Fruit fly (Drosophila melanogaster) whole organism, embryonic: ENCODE data around the gene obst-F.

Experiments
- CG1024 ChIP-seq: fragments of 200-800 bp; sonication (Bioruptor generic); IDR thresholded peaks from 2 replicates; pipeline ENCODE4 v1.3.6; 2022; ENCODE audit warnings: missing biosample characterization, missing genetic modification characterization
- CG12299 ChIP-seq: fragments of 200-800 bp; sonication (Bioruptor generic); optimal IDR thresholded peaks from 2 replicates; lab custom pipeline; 2018; ENCODE audit warnings: missing biosample characterization, mild to moderate bottlenecking, missing genetic modification characterization
- CG15011 ChIP-seq: fragments of 200-800 bp; sonication (Bioruptor generic); optimal IDR thresholded peaks from 3 replicates; lab custom pipeline; 2018; ENCODE audit warnings: missing biosample characterization, mild to moderate bottlenecking, missing genetic modification characterization
- Hand ChIP-seq: fragments of 200-800 bp; sonication (Bioruptor generic); optimal IDR thresholded peaks from 2 replicates; lab custom pipeline; 2017; ENCODE audit warnings: mild to moderate bottlenecking, missing biosample characterization, missing genetic modification reagents, missing genetic modification characterization
- aop ChIP-seq: fragments of 200-800 bp; sonication (Bioruptor generic); IDR thresholded peaks from 2 replicates; pipeline ENCODE4 v1.3.6; 2022; ENCODE audit warnings: missing biosample characterization, missing genetic modification characterization
- chm ChIP-seq: fragments of 200-800 bp; sonication (Bioruptor generic); IDR thresholded peaks from 2 replicates; pipeline ENCODE4 v1.3.6; 2022; ENCODE audit warnings: missing biosample characterization, missing genetic modification characterization
- crc ChIP-seq: fragments of 200-800 bp; sonication (Bioruptor generic); optimal IDR thresholded peaks from 2 replicates; lab custom pipeline; 2016; ENCODE audit warnings: missing biosample characterization, missing genetic modification characterization
- luna ChIP-seq: fragments of 200-800 bp; sonication (Bioruptor generic); optimal IDR thresholded peaks from 2 replicates; lab custom pipeline; 2016; ENCODE audit warnings: missing biosample characterization, missing genetic modification characterization
- tio ChIP-seq: fragments of 200-800 bp; sonication (Bioruptor generic); optimal IDR thresholded peaks from 2 replicates; lab custom pipeline; 2017; ENCODE audit warnings: missing biosample characterization, missing genetic modification characterization, inconsistent platforms
- unc-4 ChIP-seq: fragments of 200-800 bp; sonication (Bioruptor generic); IDR thresholded peaks from 2 replicates; pipeline ENCODE4 v1.3.6; 2022; ENCODE audit warnings: missing biosample characterization, missing genetic modification characterization; ENCODE audit not compliant: partially characterized antibody

- no peak for TF ChIP-seq unc-4
- TF ChIP-seq CG12299 (tag; lab: Kevin White, UChicago) = no peak
- no peak for TF ChIP-seq CG1024 (GFP tag; lab: Robert Waterston, UW)
- TF ChIP-seq chm (GFP tag; lab: Robert Waterston, UW) = no peak
- TF ChIP-seq luna (GFP tag; lab: Kevin White, UChicago) = no peak
- TF ChIP-seq crc = no peak
- no peak for TF ChIP-seq aop
- TF ChIP-seq tio (GFP tag; lab: Kevin White, UChicago) = peak; percentile 37
- no peak for TF ChIP-seq CG15011 (GFP tag; lab: Kevin White, UChicago)
- no peak for TF ChIP-seq Hand
Observed at dm6 chr3L:20194731-20195130, 6.7 kb downstream of the obst-F start.
